Worm (Caenorhabditis elegans) whole organism, L4/young adult: ENCODE results near the gene F21C10.1.

Experiments used
- dao-5 ChIP-seq: sonication (generic microtip); optimal IDR thresholded peaks from 2 replicates; lab custom pipeline; 2016; ENCODE audit warnings: missing genotype, missing genetic modification characterization, moderate library complexity, missing compliant biosample characterization
- him-1 ChIP-seq: sonication (generic microtip); optimal IDR thresholded peaks from 2 replicates; lab custom pipeline; 2016; ENCODE audit warnings: missing genotype, missing genetic modification reagents, missing genetic modification characterization, missing compliant biosample characterization

DNA sequence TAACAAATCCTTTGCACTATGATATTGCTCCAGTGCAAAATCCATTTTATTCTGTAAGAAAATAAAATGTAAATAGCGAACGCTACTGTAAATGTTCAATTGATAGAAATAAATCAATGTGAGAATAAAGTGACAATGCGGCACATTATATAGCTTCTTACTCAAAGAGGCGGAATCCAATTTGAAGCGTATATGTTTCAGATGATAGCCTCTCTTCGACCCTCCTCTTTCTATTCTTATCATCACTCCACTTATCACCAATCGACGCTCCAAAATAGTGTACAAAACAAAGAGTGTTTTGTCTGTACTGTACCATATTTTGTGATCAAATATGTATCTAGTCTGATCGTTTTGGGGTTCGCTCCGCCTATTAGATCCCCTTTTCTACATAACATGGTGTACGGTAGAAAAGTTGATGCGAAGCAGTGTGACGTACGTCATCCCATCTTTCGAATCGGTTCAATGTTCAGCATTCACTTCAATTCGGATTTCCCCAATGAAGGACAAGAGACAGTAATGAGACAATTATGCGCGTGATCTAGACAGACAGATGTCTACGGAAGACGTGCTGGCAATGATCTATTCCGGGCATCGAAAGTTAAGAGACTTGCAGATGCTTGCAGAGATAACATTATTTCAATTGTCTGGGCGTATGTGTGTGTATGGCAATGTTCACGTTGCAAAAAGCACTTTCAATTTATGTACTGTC lies 14.9 kb downstream of the F21C10.1 start, which contains the start of gene spl-2:
- no peak for TF ChIP-seq dao-5 (tag; lab: Kevin White, UChicago)
- TF ChIP-seq him-1 (tag; lab: Kevin White, UChicago), result no peak
